Fruit fly (Drosophila melanogaster) whole organism, wandering third instar larva: ENCODE data around the gene Bruce.

ENCODE experiments used
- Dif ChIP-seq: fragments of 200-275, 200-300 bp; sonication (Bioruptor generic); optimal IDR thresholded peaks from 2 replicates; lab custom pipeline; 2018; ENCODE audit warnings: missing biosample characterization, missing genetic modification characterization; ENCODE audit not compliant: partially characterized antibody
- foxo ChIP-seq, 2 experiments: fragments of 200-800 bp; sonication (Bioruptor generic); optimal IDR thresholded peaks; 2 replicates in 1 of 2; 3 replicates in 1 of 2; lab custom pipeline; 2016 to 2017; ENCODE audit warnings: missing biosample characterization in 2 of 2, missing genetic modification characterization in 2 of 2
- h ChIP-seq: fragments of 200-800 bp; sonication (Bioruptor generic); optimal IDR thresholded peaks from 3 replicates; lab custom pipeline; 2016; ENCODE audit warnings: missing biosample characterization, mild to moderate bottlenecking, missing genetic modification characterization

dm6 chr3R:10282077-10282476 is 49.1 kb downstream of the Bruce start:
- no peak for TF ChIP-seq h (GFP tag; lab: Kevin White, UChicago)
- TF ChIP-seq foxo (GFP tag; optimal IDR thresholded peaks at IDR 0.05; lab: Kevin White, UChicago), result no peak
- no peak for TF ChIP-seq Dif
